Fruit fly (Drosophila melanogaster) whole organism, wandering third instar larva: Measurements from ENCODE around the gene et.

Experiments used
- CG32264 ChIP-seq: fragments of 200-800 bp; sonication (Bioruptor generic); optimal IDR thresholded peaks from 2 replicates; lab custom pipeline; 2016; ENCODE audit warnings: missing biosample characterization, missing genetic modification characterization
- CG9705 ChIP-seq: fragments of 200-800 bp; sonication (Bioruptor generic); optimal IDR thresholded peaks from 2 replicates; lab custom pipeline; 2018; ENCODE audit warnings: missing biosample characterization, mild to moderate bottlenecking, missing genetic modification characterization
- CrebA ChIP-seq: fragments of 200-800 bp; sonication (Bioruptor generic); optimal IDR thresholded peaks from 2 replicates; lab custom pipeline; 2016; ENCODE audit warnings: missing biosample characterization, mild to moderate bottlenecking, missing genetic modification characterization, borderline replicate concordance
- Dif ChIP-seq: fragments of 200-275, 200-300 bp; sonication (Bioruptor generic); optimal IDR thresholded peaks from 2 replicates; lab custom pipeline; 2018; ENCODE audit warnings: missing biosample characterization, missing genetic modification characterization; ENCODE audit not compliant: partially characterized antibody
- HLH106 ChIP-seq: fragments of 200-800 bp; optimal IDR thresholded peaks from 3 replicates; lab custom pipeline; 2019; ENCODE audit warnings: missing biosample characterization, mild to moderate bottlenecking, missing genetic modification characterization, moderate library complexity
- Hnf4 ChIP-seq: fragments of 200-800 bp; sonication (Bioruptor generic); optimal IDR thresholded peaks from 2 replicates; lab custom pipeline; 2016; ENCODE audit warnings: missing biosample characterization, mild to moderate bottlenecking, missing genetic modification characterization
- Hr83 ChIP-seq: fragments of 200-300 bp; sonication (Bioruptor generic); optimal IDR thresholded peaks from 2 replicates; lab custom pipeline; 2016; ENCODE audit warnings: missing biosample characterization, mild to moderate bottlenecking, missing genetic modification characterization, moderate library complexity; ENCODE audit not compliant: poor library complexity, severe bottlenecking
- Mio ChIP-seq: sonication (Bioruptor generic); optimal IDR thresholded peaks from 2 replicates; lab custom pipeline; 2016; ENCODE audit warnings: missing biosample characterization, missing genetic modification characterization
- Myc ChIP-seq: fragments of >200 bp; optimal IDR thresholded peaks from 2 replicates; lab custom pipeline; 2017
- N ChIP-seq: fragments of >200 bp; optimal IDR thresholded peaks from 2 replicates; lab custom pipeline; 2018; ENCODE audit warnings: missing biosample characterization, missing external identifiers, missing genetic modification characterization
- OdsH ChIP-seq: fragments of 200-800 bp; sonication (Bioruptor generic); optimal IDR thresholded peaks from 2 replicates; lab custom pipeline; 2016; ENCODE audit warnings: missing biosample characterization, mild to moderate bottlenecking, missing genetic modification characterization
- Rel ChIP-seq, 2 experiments: fragments of 200-800 bp; sonication (Bioruptor generic) in 1 of 2; optimal IDR thresholded peaks; 2 replicates in 1 of 2; 3 replicates in 1 of 2; lab custom pipeline; 2016 to 2019; ENCODE audit warnings: mild to moderate bottlenecking in 2 of 2, missing biosample characterization in 2 of 2, missing genetic modification characterization in 2 of 2, moderate library complexity in 1 of 2
- Sp1 ChIP-seq: fragments of 200-800 bp; sonication (Bioruptor generic); optimal IDR thresholded peaks from 3 replicates; lab custom pipeline; 2019; ENCODE audit warnings: missing biosample characterization, mild to moderate bottlenecking, missing genetic modification characterization, moderate library complexity
- Vsx2 ChIP-seq: fragments of 200-300, 225-300 bp; sonication (Bioruptor generic); optimal IDR thresholded peaks from 2 replicates; lab custom pipeline; 2018; ENCODE audit warnings: missing biosample characterization, missing genetic modification characterization; ENCODE audit not compliant: partially characterized antibody
- br ChIP-seq: fragments of 200-800 bp; sonication (Bioruptor generic); optimal IDR thresholded peaks from 2 replicates; lab custom pipeline; 2016; ENCODE audit warnings: missing biosample characterization, missing genetic modification characterization
- dl ChIP-seq, 2 experiments: fragments of 175-275, 200-275 bp in 1 of 2; fragments of 200-275 bp in 1 of 2; sonication (Bioruptor generic); optimal IDR thresholded peaks; lab custom pipeline; 2018; ENCODE audit warnings: mild to moderate bottlenecking in 2 of 2, missing biosample characterization in 2 of 2, missing genetic modification characterization in 2 of 2, moderate library complexity in 2 of 2; ENCODE audit not compliant: partially characterized antibody in 2 of 2, insufficient read depth in 1 of 2
- dmrt93B ChIP-seq: fragments of 200-800 bp; sonication (Bioruptor generic); optimal IDR thresholded peaks from 2 replicates; lab custom pipeline; 2018; ENCODE audit warnings: missing biosample characterization, mild to moderate bottlenecking, missing genetic modification characterization
- dsf ChIP-seq: sonication (Bioruptor generic); optimal IDR thresholded peaks from 2 replicates; lab custom pipeline; 2016; ENCODE audit warnings: missing biosample characterization, missing genetic modification characterization, borderline replicate concordance
- ey ChIP-seq: fragments of 200-800 bp; sonication (Bioruptor generic); optimal IDR thresholded peaks from 2 replicates; lab custom pipeline; 2016; ENCODE audit warnings: missing biosample characterization, missing genetic modification characterization
- foxo ChIP-seq, 2 experiments: fragments of 200-800 bp; sonication (Bioruptor generic); optimal IDR thresholded peaks; 2 replicates in 1 of 2; 3 replicates in 1 of 2; lab custom pipeline; 2016 to 2017; ENCODE audit warnings: missing biosample characterization in 2 of 2, missing genetic modification characterization in 2 of 2
- fru ChIP-seq: fragments of 200-800 bp; sonication (Bioruptor generic); optimal IDR thresholded peaks from 3 replicates; lab custom pipeline; 2016; ENCODE audit warnings: missing biosample characterization, mild to moderate bottlenecking, missing genetic modification characterization
- h ChIP-seq: fragments of 200-800 bp; sonication (Bioruptor generic); optimal IDR thresholded peaks from 3 replicates; lab custom pipeline; 2016; ENCODE audit warnings: missing biosample characterization, mild to moderate bottlenecking, missing genetic modification characterization
- jim ChIP-seq: fragments of 175-275, 200-325 bp; sonication (Bioruptor generic); optimal IDR thresholded peaks from 2 replicates; lab custom pipeline; 2016; ENCODE audit warnings: missing biosample characterization, mild to moderate bottlenecking, missing genetic modification characterization
- lola ChIP-seq: fragments of >200 bp; optimal IDR thresholded peaks from 2 replicates; lab custom pipeline; 2017; ENCODE audit warnings: missing biosample characterization, missing genetic modification characterization
- pan ChIP-seq: fragments of >200 bp; optimal IDR thresholded peaks from 2 replicates; lab custom pipeline; 2017
- psq ChIP-seq: fragments of 200-800 bp; sonication (Bioruptor generic); optimal IDR thresholded peaks from 3 replicates; lab custom pipeline; 2017; ENCODE audit warnings: missing biosample characterization, mild to moderate bottlenecking, missing genetic modification characterization, moderate library complexity
- rgr ChIP-seq: fragments of 200-800 bp; sonication (Bioruptor generic); optimal IDR thresholded peaks from 3 replicates; lab custom pipeline; 2016; ENCODE audit warnings: missing biosample characterization, mild to moderate bottlenecking, missing genetic modification characterization
- sage ChIP-seq: fragments of 200-800 bp; sonication (Bioruptor generic); optimal IDR thresholded peaks from 2 replicates; lab custom pipeline; 2016; ENCODE audit warnings: missing biosample characterization, mild to moderate bottlenecking, missing genetic modification characterization
- sv ChIP-seq: fragments of 200-800 bp; sonication (Bioruptor generic); optimal IDR thresholded peaks from 3 replicates; lab custom pipeline; 2016; ENCODE audit warnings: missing biosample characterization, missing genetic modification characterization
- tai ChIP-seq: sonication (Bioruptor generic); optimal IDR thresholded peaks from 2 replicates; lab custom pipeline; 2016; ENCODE audit warnings: missing biosample characterization, missing genetic modification characterization
- usp ChIP-seq: fragments of >200 bp; optimal IDR thresholded peaks from 2 replicates; lab custom pipeline; 2017; ENCODE audit warnings: missing biosample characterization, missing genetic modification characterization
- woc ChIP-seq: sonication (Bioruptor generic); optimal IDR thresholded peaks from 2 replicates; lab custom pipeline; 2016; ENCODE audit warnings: missing biosample characterization, mild to moderate bottlenecking, missing genetic modification characterization

The et gene

DNA sequence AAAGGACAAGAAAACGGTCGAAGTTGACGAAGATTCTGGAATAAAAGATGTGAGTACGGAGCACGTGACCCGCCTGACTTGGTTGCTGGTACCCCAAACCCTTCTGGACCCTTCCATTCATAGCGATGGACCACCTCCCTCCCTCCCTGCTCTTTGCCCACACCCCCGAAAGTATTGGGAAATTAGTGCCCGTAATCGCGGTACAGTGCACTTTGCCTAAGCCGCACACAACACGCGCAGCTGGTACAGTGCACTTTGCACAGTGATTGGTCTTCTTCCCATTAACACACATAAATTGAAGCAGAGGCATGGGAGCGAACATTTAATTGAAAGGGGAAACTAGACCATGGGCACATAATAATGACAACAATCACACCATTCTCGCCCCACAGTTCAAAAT lies 8.4 kb upstream of the et start:
- TF ChIP-seq pan (lab: Kevin White, UChicago), result no peak
- TF ChIP-seq Hr83 (GFP tag; lab: Kevin White, UChicago), result no peak
- TF ChIP-seq CrebA, result no peak
- no peak for TF ChIP-seq usp (GFP tag; lab: Kevin White, UChicago)
- TF ChIP-seq jim (GFP tag; lab: Kevin White, UChicago), result no peak
- TF ChIP-seq Vsx2, result no peak
- TF ChIP-seq lola (GFP tag; lab: Kevin White, UChicago), result no peak
- no peak for TF ChIP-seq Myc (lab: Kevin White, UChicago)
- no peak for TF ChIP-seq dsf (GFP tag; lab: Kevin White, UChicago)

DNA sequence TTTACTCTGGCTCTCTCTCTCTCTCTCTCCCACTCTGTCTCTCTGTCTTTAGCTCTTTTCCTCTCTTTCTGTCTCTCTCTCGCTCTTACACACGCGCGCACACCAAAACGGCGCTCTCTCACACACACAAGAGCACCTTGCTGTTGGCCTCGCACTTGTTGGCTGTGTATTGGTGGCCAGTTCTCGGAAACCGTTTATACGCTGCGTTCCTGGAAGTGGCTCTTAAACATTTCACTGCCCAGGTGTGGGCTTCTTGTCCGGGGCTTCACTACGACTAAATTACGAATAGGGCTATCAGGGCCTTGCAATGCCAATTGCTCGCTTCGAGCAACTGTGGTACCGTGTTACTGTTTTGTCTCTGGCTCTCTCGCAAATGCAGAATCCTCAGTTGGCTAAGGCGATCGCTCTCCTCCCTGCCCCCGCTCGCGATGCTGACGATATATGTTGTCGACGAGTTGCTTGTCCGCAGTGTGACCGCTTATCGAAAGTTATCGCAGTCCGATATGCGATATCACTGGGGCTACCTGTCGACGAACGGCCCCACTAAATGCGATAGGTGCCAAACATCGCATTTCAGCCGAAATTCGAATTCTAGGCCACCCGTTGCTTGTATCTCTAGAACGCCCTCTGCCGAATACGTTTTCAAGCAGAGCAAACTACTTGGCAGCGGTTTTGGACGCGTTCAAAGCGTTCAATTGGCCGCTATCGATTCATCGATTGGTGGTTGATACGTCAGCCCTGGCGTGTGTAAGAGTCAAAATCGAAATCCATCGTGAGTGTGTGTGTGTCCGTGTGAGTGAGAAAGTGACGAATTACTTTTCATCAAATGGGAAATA lies 7.6 kb upstream of the et start, which contains the start of the genes dome and Ubqn:
TSS of gene dome (minus strand) at position 479 of the 836 bp plus-strand sequence.
TSS of gene Ubqn (plus strand) at position 769 of the 836 bp plus-strand sequence.
- peak; percentile 29 for TF ChIP-seq h (GFP tag; lab: Kevin White, UChicago)
- no peak for TF ChIP-seq Vsx2
- peak; percentile 27 for TF ChIP-seq Sp1
- no peak for TF ChIP-seq lola (GFP tag; lab: Kevin White, UChicago)
- TF ChIP-seq CG32264 (GFP tag; lab: Kevin White, UChicago), result no peak
- no peak for TF ChIP-seq Rel (GFP tag; optimal IDR thresholded peaks at IDR 0.05; lab: Kevin White, UChicago)
- peak; percentile 4 for TF ChIP-seq Rel (tag; optimal IDR thresholded peaks at IDR 0.05; lab: Kevin White, UChicago)
- peak; percentile 8 for TF ChIP-seq br (GFP tag; lab: Kevin White, UChicago)
- no peak for TF ChIP-seq Hnf4 (GFP tag; lab: Kevin White, UChicago)
- TF ChIP-seq CG9705 (GFP tag; lab: Kevin White, UChicago), result peak; percentile 23
- TF ChIP-seq Hr83 (GFP tag; lab: Kevin White, UChicago), result no peak
- no peak for TF ChIP-seq sage (GFP tag; lab: Kevin White, UChicago)
- no peak for TF ChIP-seq OdsH (GFP tag; lab: Kevin White, UChicago)
- peak; percentile 1 for TF ChIP-seq woc (GFP tag; lab: Kevin White, UChicago)
- peak; percentile 38 for TF ChIP-seq N (GFP tag; lab: Kevin White, UChicago)
- peak; percentile 30 for TF ChIP-seq fru (GFP tag; lab: Kevin White, UChicago)
- no peak for TF ChIP-seq ey
- TF ChIP-seq dl (GFP tag; optimal IDR thresholded peaks at IDR 0.05; lab: Kevin White, UChicago; ENCODE audit: insufficient read depth in 1 of 2, partially characterized antibody in 2 of 2), result peak; percentile 86 to 97
- no peak for TF ChIP-seq Myc (lab: Kevin White, UChicago)
- peak in 1 of 2 experiments; percentile 2 for TF ChIP-seq foxo (GFP tag; optimal IDR thresholded peaks at IDR 0.05; lab: Kevin White, UChicago)
- peak; percentile 21 for TF ChIP-seq rgr (GFP tag; lab: Kevin White, UChicago)
- peak; percentile 16 for TF ChIP-seq HLH106 (tag; lab: Kevin White, UChicago)
- TF ChIP-seq Dif (GFP tag; lab: Kevin White, UChicago), result peak; percentile 96

DNA sequence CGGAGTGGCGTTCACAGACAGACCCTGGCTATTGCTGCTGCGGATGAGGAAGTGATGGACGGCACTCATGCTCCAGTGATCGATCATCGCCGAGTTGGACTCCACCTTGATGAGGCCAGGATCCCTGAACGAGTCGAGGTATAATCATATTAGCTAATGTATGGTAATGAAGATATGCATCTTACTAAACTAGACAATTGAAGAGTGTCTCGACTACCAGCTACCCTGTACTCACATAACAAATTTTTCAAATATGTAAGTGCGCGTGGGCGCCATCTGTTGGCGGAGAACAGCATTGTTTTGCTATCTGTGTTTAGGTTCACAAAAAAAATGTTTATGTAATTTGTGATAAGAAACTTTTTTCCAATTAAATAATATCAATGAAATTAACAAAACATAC lies 3.5 kb upstream of the et start:
- no peak for TF ChIP-seq CG9705 (GFP tag; lab: Kevin White, UChicago)
- no peak for TF ChIP-seq jim (GFP tag; lab: Kevin White, UChicago)
- no peak for TF ChIP-seq foxo (GFP tag; optimal IDR thresholded peaks at IDR 0.05; lab: Kevin White, UChicago)
- TF ChIP-seq Mio (GFP tag; lab: Kevin White, UChicago), result no peak
- no peak for TF ChIP-seq tai (GFP tag; lab: Kevin White, UChicago)
- TF ChIP-seq N (GFP tag; lab: Kevin White, UChicago), result no peak
- no peak for TF ChIP-seq Rel (GFP tag; optimal IDR thresholded peaks at IDR 0.05; lab: Kevin White, UChicago)
- no peak for TF ChIP-seq Rel (tag; optimal IDR thresholded peaks at IDR 0.05; lab: Kevin White, UChicago)
- TF ChIP-seq psq (GFP tag; lab: Kevin White, UChicago), result no peak
- no peak for TF ChIP-seq sv (GFP tag; lab: Kevin White, UChicago)
- no peak for TF ChIP-seq usp (GFP tag; lab: Kevin White, UChicago)
- TF ChIP-seq Myc (lab: Kevin White, UChicago), result no peak
- TF ChIP-seq CrebA, result no peak
- no peak for TF ChIP-seq h (GFP tag; lab: Kevin White, UChicago)
- TF ChIP-seq HLH106 (tag; lab: Kevin White, UChicago), result no peak
- TF ChIP-seq rgr (GFP tag; lab: Kevin White, UChicago), result no peak
- TF ChIP-seq pan (lab: Kevin White, UChicago), result no peak
- TF ChIP-seq dmrt93B, result no peak
- no peak for TF ChIP-seq dsf (GFP tag; lab: Kevin White, UChicago)
